Fruit fly (Drosophila melanogaster): ENCODE results near the gene CG12535.

The CG12535 gene

DNA sequence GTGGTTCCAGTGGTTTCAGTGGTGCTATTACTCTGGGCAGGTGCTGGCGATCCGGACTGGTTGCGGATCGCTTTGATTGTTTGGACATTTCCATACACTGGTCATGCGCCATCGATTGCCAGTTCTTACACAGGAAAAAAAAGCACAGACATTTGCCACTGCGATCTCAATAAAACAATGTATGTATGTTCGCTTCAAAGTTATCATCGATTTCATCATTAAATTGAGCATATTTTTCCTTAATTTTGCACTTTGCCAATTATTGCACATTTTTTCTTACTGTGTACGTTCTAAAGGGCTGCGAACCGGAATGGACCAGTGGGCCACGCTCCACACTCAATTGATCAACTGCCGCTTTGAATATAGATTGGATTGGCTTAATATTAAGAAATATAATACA lies 85.1 kb downstream of the CG12535 start (continued):
- TF ChIP-seq ase (GFP tag; IDR thresholded peaks at IDR 0.05) (no peak), CG17186 (GFP tag; optimal IDR thresholded peaks at IDR 0.05) (no peak), CG31441 (GFP tag; IDR thresholded peaks at IDR 0.05) (peak; percentile 40; the same call in 1 of the 2 replicates), CG8290 (GFP tag; optimal IDR thresholded peaks at IDR 0.05) (no peak), CG8290 (tag; optimal IDR thresholded peaks at IDR 0.05) (peak in 1 of 2 experiments; percentile 90), CG9437 (GFP tag; optimal IDR thresholded peaks at IDR 0.05) (no peak), CG13775 (GFP tag; optimal IDR thresholded peaks at IDR 0.05) (peak; percentile 54), dmrt11E (tag; optimal IDR thresholded peaks at IDR 0.05) (peak; percentile 48), h (optimal IDR thresholded peaks at IDR 0.05) (no peak), CG15696 (tag; optimal IDR thresholded peaks at IDR 0.05) (peak; percentile 35), CG13287 (GFP tag; IDR thresholded peaks at IDR 0.05; ENCODE audit: partially characterized antibody) (no peak), wdn (GFP tag; IDR thresholded peaks at IDR 0.05) (peak; percentile 92), jigr1 (GFP tag; IDR thresholded peaks at IDR 0.05) (no peak), CG42726 (GFP tag; IDR thresholded peaks at IDR 0.05; ENCODE audit: partially characterized antibody) (no peak), insv (GFP tag; optimal IDR thresholded peaks at IDR 0.05) (no peak), CG12104 (GFP tag; optimal IDR thresholded peaks at IDR 0.05) (peak; percentile 6), CG11456 (GFP tag; IDR thresholded peaks at IDR 0.05) (no peak; the same call in 1 of the 3 replicates), p53 (GFP tag; optimal IDR thresholded peaks at IDR 0.05) (no peak), CG2678 (tag; optimal IDR thresholded peaks at IDR 0.05) (peak; percentile 75), CG16815 (GFP tag; optimal IDR thresholded peaks at IDR 0.05) (peak; percentile 33), Hand (GFP tag; optimal IDR thresholded peaks at IDR 0.05) (peak; percentile 15), chm (GFP tag; IDR thresholded peaks at IDR 0.05) (peak; percentile 37; the same call in 1 of the 2 replicates), pho (GFP tag; optimal IDR thresholded peaks at IDR 0.05) (peak; percentile 85), lbe (GFP tag; optimal IDR thresholded peaks at IDR 0.05) (no peak), CG13894 (tag; optimal IDR thresholded peaks at IDR 0.05) (peak; percentile 75), CG17361 (GFP tag; IDR thresholded peaks at IDR 0.05) (peak; percentile 33; the same call in 2 of the 3 replicates), CG10366 (GFP tag; IDR thresholded peaks at IDR 0.05) (peak; percentile 58), CG8388 (GFP tag; optimal IDR thresholded peaks at IDR 0.05) (no peak), org-1 (GFP tag; optimal IDR thresholded peaks at IDR 0.05) (peak; percentile 18), Mrtf (GFP tag; IDR thresholded peaks at IDR 0.05) (no peak; the same call in 2 of the 3 replicates), CG10274 (GFP tag; optimal IDR thresholded peaks at IDR 0.05) (peak; percentile 56), Adf1 (GFP tag; IDR thresholded peaks at IDR 0.05) (peak; percentile 64), CG17328 (GFP tag; IDR thresholded peaks at IDR 0.05) (peak; percentile 67), ash1 (GFP tag; optimal IDR thresholded peaks at IDR 0.05) (no peak), CG10321 (GFP tag; IDR thresholded peaks at IDR 0.05) (no peak), Ada2b (GFP tag; IDR thresholded peaks at IDR 0.05) (peak; percentile 56), jumu (GFP tag; optimal IDR thresholded peaks at IDR 0.05) (peak; percentile 67), sc (optimal IDR thresholded peaks at IDR 0.05) (no peak), sc (GFP tag; optimal IDR thresholded peaks at IDR 0.05) (no peak), hb (GFP tag; IDR thresholded peaks at IDR 0.05; ENCODE audit: partially characterized antibody) (no peak), CG11560 (tag; IDR thresholded peaks at IDR 0.05) (peak; percentile 73), Spps (tag; optimal IDR thresholded peaks at IDR 0.05) (peak; percentile 27), ind (GFP tag; optimal IDR thresholded peaks at IDR 0.05) (peak; percentile 62), gt (GFP tag; IDR thresholded peaks at IDR 0.05) (no peak), CG17802 (tag; optimal IDR thresholded peaks at IDR 0.05) (no peak), seq (GFP tag; IDR thresholded peaks at IDR 0.05) (no peak), CG31388 (GFP tag; optimal IDR thresholded peaks at IDR 0.05) (no peak), CG3838 (GFP tag; optimal IDR thresholded peaks at IDR 0.05) (peak; percentile 22), pros (GFP tag; optimal IDR thresholded peaks at IDR 0.05) (no peak), CG1647 (GFP tag; optimal IDR thresholded peaks at IDR 0.05) (peak; percentile 66), CG4820 (GFP tag; optimal IDR thresholded peaks at IDR 0.05) (peak; percentile 25), fd96Cb (tag; optimal IDR thresholded peaks at IDR 0.05) (peak; percentile 23), otp (GFP tag; IDR thresholded peaks at IDR 0.05) (0 out of 3 replicates have a peak, but pooled peaks have one; percentile 55)
